Fruit fly (Drosophila melanogaster): ENCODE results near the gene rg.

The rg gene

DNA sequence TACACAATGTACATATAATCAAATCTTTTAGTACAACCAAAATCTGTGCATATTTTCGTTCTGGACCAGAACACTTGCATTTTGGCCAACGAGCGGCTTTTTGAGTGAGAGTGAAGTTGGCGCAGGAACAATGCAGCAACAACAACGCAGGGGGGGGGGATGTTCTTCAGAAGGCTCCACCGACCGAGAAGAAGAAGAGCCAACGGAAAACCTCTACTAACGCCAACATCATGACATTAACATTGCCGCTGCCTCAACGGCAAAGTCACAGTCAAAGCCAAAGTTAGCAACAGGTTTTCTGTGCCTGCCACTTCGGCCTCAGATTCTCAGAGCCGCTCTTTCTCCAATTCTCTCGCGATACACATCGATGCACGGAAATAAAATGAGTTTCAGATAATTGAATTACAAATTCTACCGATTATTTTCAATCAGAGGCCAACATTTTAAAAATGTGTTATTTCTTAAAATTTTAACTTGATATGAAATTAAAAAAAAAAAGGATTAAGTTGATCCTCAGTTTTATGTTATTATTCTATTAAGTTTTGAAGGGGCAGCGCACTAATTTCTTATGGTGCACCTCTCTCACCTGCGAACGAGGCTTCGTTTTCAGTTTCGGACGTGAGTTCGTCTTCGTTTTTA, 39.2 kb upstream of the rg start (continued):
- peak; percentile 77 for TF ChIP-seq lmd (GFP tag; IDR thresholded peaks at IDR 0.05)
- TF ChIP-seq mld (GFP tag; IDR thresholded peaks at IDR 0.05; ENCODE audit: partially characterized antibody) = no peak
- no peak for TF ChIP-seq GATAe (GFP tag; conservative IDR thresholded peaks at IDR 0.05)
- no peak for TF ChIP-seq hbn (GFP tag; IDR thresholded peaks at IDR 0.05; ENCODE audit: partially characterized antibody)
- peak; percentile 48 for TF ChIP-seq NK7.1 (GFP tag; optimal IDR thresholded peaks at IDR 0.05)
- no peak for TF ChIP-seq pb (GFP tag; optimal IDR thresholded peaks at IDR 0.05)
- TF ChIP-seq Oli (tag; optimal IDR thresholded peaks at IDR 0.05) = peak; percentile 80
- no peak for TF ChIP-seq ab (GFP tag; optimal IDR thresholded peaks at IDR 0.05)
- TF ChIP-seq sob (GFP tag; IDR thresholded peaks at IDR 0.05) = peak; percentile 64; the same call in 1 of the 2 replicates
- peak; percentile 76 for TF ChIP-seq Fer1 (GFP tag; optimal IDR thresholded peaks at IDR 0.05)
- TF ChIP-seq lilli (GFP tag; optimal IDR thresholded peaks at IDR 0.05) = peak; percentile 83
- peak; percentile 38 for TF ChIP-seq MTF-1 (GFP tag; optimal IDR thresholded peaks at IDR 0.05; ENCODE audit: borderline replicate concordance)
- TF ChIP-seq chn (GFP tag; optimal IDR thresholded peaks at IDR 0.05) = peak; percentile 47
- TF ChIP-seq Adf1 (GFP tag; IDR thresholded peaks at IDR 0.05) = peak; percentile 31; the same call in 1 of the 2 replicates
- peak; percentile 76 for TF ChIP-seq CG3847 (GFP tag; IDR thresholded peaks at IDR 0.05)
- TF ChIP-seq CG9609 (GFP tag; optimal IDR thresholded peaks at IDR 0.05) = peak; percentile 48
- TF ChIP-seq pho (GFP tag; optimal IDR thresholded peaks at IDR 0.05) = peak; percentile 51
- peak; percentile 89 for TF ChIP-seq CG6689 (GFP tag; IDR thresholded peaks at IDR 0.05)
- TF ChIP-seq Hr51 (GFP tag; optimal IDR thresholded peaks at IDR 0.05) = peak; percentile 36 to 85
- TF ChIP-seq cwo (GFP tag; optimal IDR thresholded peaks at IDR 0.05) = peak; percentile 64
- TF ChIP-seq wek (GFP tag; optimal IDR thresholded peaks at IDR 0.05) = no peak
- peak; percentile 68 for TF ChIP-seq CG3281 (GFP tag; optimal IDR thresholded peaks at IDR 0.05)
- no peak for TF ChIP-seq CG17802 (tag; optimal IDR thresholded peaks at IDR 0.05)
- TF ChIP-seq fd3F (GFP tag; optimal IDR thresholded peaks at IDR 0.05) = peak; percentile 61
- TF ChIP-seq maf-S (GFP tag; optimal IDR thresholded peaks at IDR 0.05) = peak; percentile 43
- TF ChIP-seq Dad (GFP tag; optimal IDR thresholded peaks at IDR 0.05) = peak; percentile 58
- peak; percentile 21 for TF ChIP-seq psq (GFP tag; optimal IDR thresholded peaks at IDR 0.05)
- TF ChIP-seq Drgx (GFP tag; IDR thresholded peaks at IDR 0.05) = peak; percentile 87
- TF ChIP-seq CG34376 (GFP tag; optimal IDR thresholded peaks at IDR 0.05) = peak; percentile 29
- TF ChIP-seq Lim3 (GFP tag; IDR thresholded peaks at IDR 0.05) = no peak
- TF ChIP-seq Camta (GFP tag; optimal IDR thresholded peaks at IDR 0.05) = peak; percentile 71
- no peak for TF ChIP-seq HLHmδ (GFP tag; optimal IDR thresholded peaks at IDR 0.05)
- TF ChIP-seq CG7556 (GFP tag; optimal IDR thresholded peaks at IDR 0.05) = peak; percentile 88
- no peak for TF ChIP-seq CG11456 (GFP tag; IDR thresholded peaks at IDR 0.05)
- TF ChIP-seq CG7987 (GFP tag; optimal IDR thresholded peaks at IDR 0.05) = peak; percentile 33
- TF ChIP-seq NC2β (GFP tag; optimal IDR thresholded peaks at IDR 0.05) = peak; percentile 59
- TF ChIP-seq CHES-1-like (GFP tag; optimal IDR thresholded peaks at IDR 0.05) = peak; percentile 51
- no peak for TF ChIP-seq emc (GFP tag; optimal IDR thresholded peaks at IDR 0.05)
- peak; percentile 65 for TF ChIP-seq CG17568 (GFP tag; optimal IDR thresholded peaks at IDR 0.05)
- TF ChIP-seq unpg (GFP tag; optimal IDR thresholded peaks at IDR 0.05) = peak; percentile 87
- peak; percentile 39; the same call in 1 of the 2 replicates for TF ChIP-seq ap (GFP tag; IDR thresholded peaks at IDR 0.05)
- peak; percentile 47; the same call in 1 of the 3 replicates for TF ChIP-seq Mrtf (GFP tag; IDR thresholded peaks at IDR 0.05)
- peak; percentile 90 for TF ChIP-seq Xrp1 (GFP tag; IDR thresholded peaks at IDR 0.05)
- TF ChIP-seq CG7271 (tag; optimal IDR thresholded peaks at IDR 0.05) = peak; percentile 26
- TF ChIP-seq dpn (GFP tag; optimal IDR thresholded peaks at IDR 0.05) = peak; percentile 72 to 74
- peak; percentile 86 for TF ChIP-seq CG17328 (GFP tag; IDR thresholded peaks at IDR 0.05)
- TF ChIP-seq CG8478 (optimal IDR thresholded peaks at IDR 0.05) = no peak
- TF ChIP-seq Hand (GFP tag; optimal IDR thresholded peaks at IDR 0.05) = peak; percentile 10
- TF ChIP-seq CG12659 (GFP tag; optimal IDR thresholded peaks at IDR 0.05) = peak; percentile 73
- TF ChIP-seq pum (GFP tag; optimal IDR thresholded peaks at IDR 0.05) = peak; percentile 69

All from whole organism, embryonic.